Worm (Caenorhabditis elegans) whole organism, L1 larva: Measurements from ENCODE around the gene C16C8.25.

Experiments used
- C04F5.9 ChIP-seq: sonication (generic microtip); optimal IDR thresholded peaks from 2 replicates; lab custom pipeline; 2016; ENCODE audit warnings: missing genetic modification characterization, missing compliant biosample characterization
- Y116A8C.19 ChIP-seq: sonication (generic microtip); optimal IDR thresholded peaks from 2 replicates; lab custom pipeline; 2016; ENCODE audit warnings: missing compliant biosample characterization, missing genetic modification characterization, borderline replicate concordance
- aly-2 ChIP-seq: fragments of 150-350 bp; optimal IDR thresholded peaks from 2 replicates; lab custom pipeline; 2014; ENCODE audit warnings: missing biosample characterization, missing genetic modification characterization
- ceh-63 ChIP-seq: fragments of 200-800 bp; sonication (Bioruptor generic); optimal IDR thresholded peaks from 2 replicates; lab custom pipeline; 2018; ENCODE audit warnings: mild to moderate bottlenecking, missing genetic modification characterization, missing compliant biosample characterization
- ceh-88 ChIP-seq: fragments of 200-800 bp; sonication (Bioruptor generic); IDR thresholded peaks from 2 replicates; pipeline ENCODE4 v1.3.6; 2022; ENCODE audit warnings: missing genetic modification characterization, missing compliant biosample characterization
- ces-1 ChIP-seq: fragments of 150-350 bp; optimal IDR thresholded peaks from 2 replicates; lab custom pipeline; 2014; ENCODE audit warnings: missing biosample characterization, missing genetic modification reagents, missing genetic modification characterization
- dsc-1 ChIP-seq: sonication (generic microtip); optimal IDR thresholded peaks from 2 replicates; lab custom pipeline; 2016; ENCODE audit warnings: mild to moderate bottlenecking, missing genetic modification characterization, missing compliant biosample characterization
- efl-1 ChIP-seq, 4 experiments: fragments of 150-350 bp; optimal IDR thresholded peaks in 3 of 4; peaks in 1 of 4; 1 replicate in 1 of 4; 2 replicates in 3 of 4; lab custom pipeline; 2014; ENCODE audit warnings: missing biosample characterization in 2 of 4, missing genetic modification characterization in 2 of 4, missing genetic modification reagents in 2 of 4
- elt-2 ChIP-seq: sonication (generic microtip); optimal IDR thresholded peaks from 2 replicates; lab custom pipeline; 2016; ENCODE audit warnings: missing genetic modification characterization, mild to moderate bottlenecking, inconsistent platforms, missing compliant biosample characterization, missing genetic modification reagents
- fkh-4 ChIP-seq: sonication (generic microtip); optimal IDR thresholded peaks from 2 replicates; lab custom pipeline; 2016; ENCODE audit warnings: missing compliant biosample characterization, missing genetic modification characterization, borderline replicate concordance
- hlh-17 ChIP-seq: fragments of 200-800 bp; sonication (Bioruptor generic); optimal IDR thresholded peaks from 2 replicates; lab custom pipeline; 2018; ENCODE audit warnings: missing genetic modification characterization, mild to moderate bottlenecking, missing compliant biosample characterization, moderate library complexity, borderline replicate concordance
- irx-1 ChIP-seq: sonication (generic microtip); optimal IDR thresholded peaks from 2 replicates; lab custom pipeline; 2016; ENCODE audit warnings: missing genetic modification characterization, missing compliant biosample characterization
- lin-14 ChIP-seq: fragments of 200-800 bp; sonication (Bioruptor generic); optimal IDR thresholded peaks from 2 replicates; lab custom pipeline; 2018; ENCODE audit warnings: mild to moderate bottlenecking, missing genetic modification characterization, moderate library complexity, missing compliant biosample characterization
- lin-15B ChIP-seq: fragments of 150-350 bp; sonication (generic microtip); optimal IDR thresholded peaks from 3 replicates; lab custom pipeline; 2014; ENCODE audit warnings: missing biosample characterization, missing genetic modification characterization
- lin-35 ChIP-seq, 2 experiments: fragments of 150-350 bp; optimal IDR thresholded peaks; 2 replicates each; lab custom pipeline; 2014; ENCODE audit warnings: missing biosample characterization in 2 of 2, missing genetic modification characterization in 2 of 2, missing genetic modification reagents in 2 of 2
- lin-39 ChIP-seq: fragments of 150-350 bp; optimal IDR thresholded peaks from 2 replicates; lab custom pipeline; 2014; ENCODE audit warnings: missing biosample characterization, missing genetic modification reagents, missing genetic modification characterization
- mab-9 ChIP-seq: fragments of 200-800 bp; sonication (Bioruptor generic); IDR thresholded peaks from 2 replicates; pipeline ENCODE4 v1.3.6; 2022; ENCODE audit warnings: missing genetic modification reagents, missing genetic modification characterization, missing compliant biosample characterization
- nhr-12 ChIP-seq: sonication (generic microtip); optimal IDR thresholded peaks from 2 replicates; lab custom pipeline; 2017; ENCODE audit warnings: missing biosample characterization, missing genetic modification characterization
- nhr-28 ChIP-seq: fragments of 150-350 bp; optimal IDR thresholded peaks from 2 replicates; lab custom pipeline; 2014; ENCODE audit warnings: missing biosample characterization, missing genetic modification characterization
- nhr-47 ChIP-seq: sonication (generic microtip); optimal IDR thresholded peaks from 2 replicates; lab custom pipeline; 2016; ENCODE audit warnings: mild to moderate bottlenecking, missing genetic modification characterization, moderate library complexity, missing compliant biosample characterization
- nhr-90 ChIP-seq: sonication (generic microtip); optimal IDR thresholded peaks from 2 replicates; lab custom pipeline; 2016; ENCODE audit warnings: mild to moderate bottlenecking, missing genetic modification characterization, missing compliant biosample characterization; ENCODE audit not compliant: poor library complexity
- pag-3 ChIP-seq: sonication (generic microtip); optimal IDR thresholded peaks from 2 replicates; lab custom pipeline; 2017; ENCODE audit warnings: missing genetic modification characterization, mild to moderate bottlenecking, missing compliant biosample characterization, antibody characterized with exemption, borderline replicate concordance; ENCODE audit not compliant: insufficient read depth
- rnt-1 ChIP-seq: sonication (generic microtip); optimal IDR thresholded peaks from 2 replicates; lab custom pipeline; 2016; ENCODE audit warnings: mild to moderate bottlenecking, missing genetic modification characterization, moderate library complexity, missing compliant biosample characterization
- snpc-4 ChIP-seq: fragments of 150-350 bp; optimal IDR thresholded peaks from 2 replicates; lab custom pipeline; 2014; ENCODE audit warnings: missing biosample characterization, missing genetic modification characterization
- snu-23 ChIP-seq: sonication (generic microtip); optimal IDR thresholded peaks from 2 replicates; lab custom pipeline; 2016; ENCODE audit warnings: missing genetic modification characterization, missing compliant biosample characterization
- sptf-1 ChIP-seq: fragments of 150-350 bp; optimal IDR thresholded peaks from 2 replicates; lab custom pipeline; 2014; ENCODE audit warnings: missing biosample characterization, missing genetic modification characterization
- tlp-1 ChIP-seq: fragments of 150-350 bp; optimal IDR thresholded peaks from 2 replicates; lab custom pipeline; 2014; ENCODE audit warnings: missing biosample characterization, missing genetic modification characterization
- unc-130 ChIP-seq: fragments of 150-350 bp; optimal IDR thresholded peaks from 2 replicates; lab custom pipeline; 2017; ENCODE audit warnings: missing biosample characterization, missing genetic modification characterization, inconsistent platforms
- unc-98 ChIP-seq: fragments of 200-800 bp; sonication (Bioruptor generic); IDR thresholded peaks from 2 replicates; pipeline ENCODE4 v1.3.6; 2022; ENCODE audit warnings: missing genetic modification characterization, missing compliant biosample characterization
- xbp-1 ChIP-seq: sonication (generic microtip); optimal IDR thresholded peaks from 2 replicates; lab custom pipeline; 2016; ENCODE audit warnings: missing genetic modification characterization, missing compliant biosample characterization
- zag-1 ChIP-seq: fragments of 150-350 bp; optimal IDR thresholded peaks from 2 replicates; lab custom pipeline; 2014; ENCODE audit warnings: missing biosample characterization, missing genetic modification characterization
- zip-4 ChIP-seq: fragments of 200-800 bp; sonication (Bioruptor generic); optimal IDR thresholded peaks from 2 replicates; lab custom pipeline; 2018; ENCODE audit warnings: mild to moderate bottlenecking, missing genetic modification characterization, moderate library complexity, missing compliant biosample characterization
- ztf-11 ChIP-seq, 2 experiments: sonication (generic microtip); optimal IDR thresholded peaks; 2 replicates each; lab custom pipeline; 2016 to 2017; ENCODE audit warnings: missing genetic modification characterization in 2 of 2, missing biosample characterization in 1 of 2, missing compliant biosample characterization in 1 of 2
- ztf-4 ChIP-seq: fragments of 150-350 bp; optimal IDR thresholded peaks from 2 replicates; lab custom pipeline; 2014; ENCODE audit warnings: missing biosample characterization, missing genetic modification characterization

Gene C16C8.25

DNA sequence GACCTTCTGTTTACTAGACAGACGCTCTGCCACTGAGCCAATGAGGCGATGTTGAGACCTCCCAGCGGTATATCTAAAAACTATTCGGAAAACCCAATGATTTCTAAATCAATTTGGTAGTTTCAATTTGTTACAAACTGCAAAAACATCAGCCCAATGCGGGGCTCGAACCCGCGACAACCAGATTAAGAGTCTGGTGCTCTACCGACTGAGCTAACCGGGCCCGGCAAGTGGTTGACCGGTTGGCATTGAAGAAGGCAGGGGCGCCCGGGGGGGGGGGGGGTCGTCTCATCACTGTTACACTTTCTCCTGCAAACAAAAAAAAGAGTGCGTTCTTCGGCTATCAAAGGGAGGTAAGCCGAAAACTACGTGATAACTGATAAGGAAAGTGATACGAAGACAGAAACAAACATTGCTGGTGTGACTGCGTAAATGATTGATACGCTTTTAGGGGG lies 9.8 kb upstream of the C16C8.25 start (continued):
- TF ChIP-seq lin-14 (GFP tag; lab: Kevin White, UChicago) (peak; percentile 60), ztf-11 (tag; optimal IDR thresholded peaks at IDR 0.05; lab: Kevin White, UChicago) (no peak), ceh-63 (GFP tag; lab: Kevin White, UChicago) (no peak), zag-1 (tag; lab: Kevin White, UChicago) (no peak), nhr-47 (tag; lab: Kevin White, UChicago) (peak; percentile 64), fkh-4 (tag; lab: Kevin White, UChicago) (no peak), unc-130 (no peak), ces-1 (GFP tag; lab: Kevin White, UChicago) (no peak), mab-9 (GFP tag; lab: Robert Waterston, UW) (no peak), nhr-28 (tag; lab: Kevin White, UChicago) (no peak)

DNA sequence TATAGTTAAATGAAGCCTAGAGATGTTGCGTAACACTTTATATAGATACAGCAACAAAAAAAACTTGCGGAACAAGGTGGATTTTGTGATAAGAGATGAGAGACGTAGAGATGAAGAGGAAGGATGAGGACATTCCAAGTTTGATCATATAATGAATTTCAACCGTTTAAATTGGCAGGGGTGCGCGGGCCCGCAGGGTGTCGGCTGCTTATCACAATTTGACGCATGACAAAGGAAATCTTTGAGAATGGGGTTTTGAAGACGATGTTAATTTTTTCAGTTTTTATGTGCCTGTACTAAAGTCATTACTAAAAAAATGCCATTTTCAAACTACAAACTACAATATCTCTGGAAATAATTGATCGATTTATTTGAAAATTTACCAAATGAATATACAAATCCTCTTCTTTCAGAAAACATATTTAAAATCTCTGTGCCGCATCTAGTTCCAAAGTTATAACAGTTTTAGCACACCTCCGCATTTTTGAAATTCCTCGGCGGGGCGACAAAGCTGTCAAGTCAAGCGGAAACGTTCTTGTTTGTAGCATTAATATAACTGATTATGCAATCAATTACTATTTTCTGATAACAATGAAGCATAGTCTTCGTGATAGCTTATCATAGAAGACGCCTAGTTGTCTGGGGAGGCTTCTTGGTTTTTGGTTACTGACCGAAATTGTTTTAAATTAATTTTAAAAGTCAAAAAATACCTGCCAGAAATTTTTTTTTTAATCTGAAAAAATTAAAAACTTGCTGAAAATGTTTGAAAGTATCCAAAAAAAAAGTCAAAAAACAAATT lies 9.0 kb upstream of the C16C8.25 start:
- peak; percentile 59 for TF ChIP-seq snpc-4 (tag; lab: Kevin White, UChicago)
- no peak for TF ChIP-seq ztf-4 (tag; lab: Kevin White, UChicago)
- no peak for TF ChIP-seq Y116A8C.19
- no peak for TF ChIP-seq aly-2 (tag; lab: Kevin White, UChicago)
- peak; percentile 86 for TF ChIP-seq elt-2 (tag; lab: Kevin White, UChicago)
- no peak for TF ChIP-seq hlh-17 (GFP tag; lab: Kevin White, UChicago)
- no peak for TF ChIP-seq pag-3 (tag; lab: Kevin White, UChicago)
- peak; percentile 57 for TF ChIP-seq tlp-1 (tag; lab: Kevin White, UChicago)
- TF ChIP-seq irx-1 (tag; lab: Kevin White, UChicago) = no peak
- TF ChIP-seq C04F5.9 (tag; lab: Kevin White, UChicago) = no peak

- no peak for TF ChIP-seq dsc-1 (tag; lab: Kevin White, UChicago)
- no peak for TF ChIP-seq nhr-90 (tag; lab: Kevin White, UChicago)
- TF ChIP-seq, all 84 proteins: peak for 0
These were observed 8.4 kb upstream of the C16C8.25 start, which contains the start of gene C16C8.17 for ce11 chrII:3440641-3440926. Gene C16C8.17 (plus strand): TSS chrII:3440827.

ce11 chrII:3441377-3441776 lies 7.7 kb upstream of the C16C8.25 start, which contains the start of gene C16C8.27:
Gene C16C8.27 (plus strand): TSS chrII:3441677.
- TF ChIP-seq ceh-88 (GFP tag; lab: Robert Waterston, UW) = no peak
- TF ChIP-seq zag-1 (tag; lab: Kevin White, UChicago) = no peak
- no peak for TF ChIP-seq xbp-1 (tag; lab: Kevin White, UChicago)
- no peak for TF ChIP-seq lin-14 (GFP tag; lab: Kevin White, UChicago)
- no peak for TF ChIP-seq ces-1 (GFP tag; lab: Kevin White, UChicago)
- no peak for TF ChIP-seq unc-98 (GFP tag; lab: Robert Waterston, UW)
- TF ChIP-seq lin-35 (GFP tag; optimal IDR thresholded peaks at IDR 0.05; lab: Kevin White, UChicago) = no peak
- no peak for TF ChIP-seq zip-4 (GFP tag; lab: Kevin White, UChicago)
- no peak for TF ChIP-seq rnt-1
- TF ChIP-seq efl-1 (optimal IDR thresholded peaks at IDR 0.05; lab: Kevin White, UChicago) = no peak
- no peak for TF ChIP-seq efl-1 (GFP tag; optimal IDR thresholded peaks at IDR 0.05 in 1 of 2; lab: Kevin White, UChicago)
- no peak for TF ChIP-seq lin-15B
- TF ChIP-seq sptf-1 (tag; lab: Kevin White, UChicago) = no peak
- no peak for TF ChIP-seq tlp-1 (tag; lab: Kevin White, UChicago)
- TF ChIP-seq lin-39 (tag; lab: Kevin White, UChicago) = no peak
- TF ChIP-seq snu-23 (GFP tag; lab: Kevin White, UChicago) = no peak
- no peak for TF ChIP-seq nhr-12 (tag; lab: Kevin White, UChicago)
